Worm (Caenorhabditis elegans) whole organism, midembryonic: ENCODE data around the gene lgc-29.

Experiments
- T22C8.4 ChIP-seq: fragments of 200-800 bp; sonication (Bioruptor generic); IDR thresholded peaks from 2 replicates; pipeline ENCODE4 v1.3.6; 2022; ENCODE audit warnings: missing genetic modification characterization, missing compliant biosample characterization
- cog-1 ChIP-seq: sonication (generic microtip); optimal IDR thresholded peaks from 2 replicates; lab custom pipeline; 2016; ENCODE audit warnings: missing genetic modification characterization, missing compliant biosample characterization
- flt-1 ChIP-seq: fragments of 200-800 bp; sonication (Bioruptor generic); IDR thresholded peaks from 2 replicates; pipeline ENCODE4 v1.3.6; 2022; ENCODE audit warnings: missing genetic modification characterization, missing compliant biosample characterization
- klf-2 ChIP-seq: fragments of 200-800 bp; sonication (Bioruptor generic); conservative IDR thresholded peaks from 2 replicates; pipeline ENCODE4 v1.3.6; 2022; ENCODE audit warnings: missing genetic modification reagents, missing genetic modification characterization, missing compliant biosample characterization
- med-1 ChIP-seq: sonication (generic microtip); optimal IDR thresholded peaks from 2 replicates; lab custom pipeline; 2017; ENCODE audit warnings: missing genetic modification characterization, mild to moderate bottlenecking, missing compliant biosample characterization, antibody characterized with exemption, missing genetic modification reagents; ENCODE audit not compliant: insufficient read depth
- ref-1 ChIP-seq: fragments of 200-800 bp; sonication (Bioruptor generic); conservative IDR thresholded peaks from 2 replicates; pipeline ENCODE4 v1.3.6; 2022; ENCODE audit warnings: missing genetic modification reagents, missing genetic modification characterization, missing compliant biosample characterization
- tab-1 ChIP-seq: fragments of 200-800 bp; sonication (Bioruptor generic); IDR thresholded peaks from 2 replicates; pipeline ENCODE4 v1.3.6; 2022; ENCODE audit warnings: missing genetic modification characterization, missing compliant biosample characterization
- ztf-23 ChIP-seq: fragments of 200-800 bp; sonication (Bioruptor generic); IDR thresholded peaks from 2 replicates; pipeline ENCODE4 v1.3.6; 2022; ENCODE audit warnings: missing genetic modification reagents, missing genetic modification characterization, missing compliant biosample characterization
- ztf-29 ChIP-seq: fragments of 200-800 bp; sonication (Bioruptor generic); IDR thresholded peaks from 2 replicates; pipeline ENCODE4 v1.3.6; 2022; ENCODE audit warnings: missing genetic modification reagents, missing genetic modification characterization, missing compliant biosample characterization

ce11 chrV:4127435-4127834 lies 11.4 kb upstream of the lgc-29 start, which contains the start of gene T05B4.13:
- TF ChIP-seq ref-1 (GFP tag; lab: Robert Waterston, UW) = no peak
- no peak for TF ChIP-seq cog-1 (tag; lab: Kevin White, UChicago)
- no peak for TF ChIP-seq flt-1 (GFP tag; lab: Robert Waterston, UW)
- no peak for TF ChIP-seq tab-1 (GFP tag; lab: Robert Waterston, UW)
- no peak for TF ChIP-seq ztf-23
- no peak for TF ChIP-seq ztf-29 (GFP tag; lab: Robert Waterston, UW)
- no peak for TF ChIP-seq klf-2 (GFP tag; lab: Robert Waterston, UW)
- TF ChIP-seq med-1 (GFP tag; lab: Kevin White, UChicago) = no peak
- no peak for TF ChIP-seq T22C8.4 (GFP tag; lab: Robert Waterston, UW)
